Worm (Caenorhabditis elegans) whole organism, midembryonic: ENCODE measurements around the gene gly-11.

ENCODE experiments used
- klf-2 ChIP-seq: fragments of 200-800 bp; sonication (Bioruptor generic); conservative IDR thresholded peaks from 2 replicates; pipeline ENCODE4 v1.3.6; 2022; ENCODE audit warnings: missing genetic modification reagents, missing genetic modification characterization, missing compliant biosample characterization
- tab-1 ChIP-seq: fragments of 200-800 bp; sonication (Bioruptor generic); IDR thresholded peaks from 2 replicates; pipeline ENCODE4 v1.3.6; 2022; ENCODE audit warnings: missing genetic modification characterization, missing compliant biosample characterization
- ztf-29 ChIP-seq: fragments of 200-800 bp; sonication (Bioruptor generic); IDR thresholded peaks from 2 replicates; pipeline ENCODE4 v1.3.6; 2022; ENCODE audit warnings: missing genetic modification reagents, missing genetic modification characterization, missing compliant biosample characterization

ce11 chrIII:12137095-12137494, 40.0 kb downstream of the gly-11 start:
- TF ChIP-seq klf-2 (no peak), tab-1 (no peak), ztf-29 (no peak)
